Fruit fly (Drosophila melanogaster) whole organism, wandering third instar larva: ENCODE data around the gene TFAM.

Experiments used
- CG32264 ChIP-seq: fragments of 200-800 bp; sonication (Bioruptor generic); optimal IDR thresholded peaks from 2 replicates; lab custom pipeline; 2016; ENCODE audit warnings: missing biosample characterization, missing genetic modification characterization
- dl ChIP-seq, 2 experiments: fragments of 175-275, 200-275 bp in 1 of 2; fragments of 200-275 bp in 1 of 2; sonication (Bioruptor generic); optimal IDR thresholded peaks; lab custom pipeline; 2018; ENCODE audit warnings: mild to moderate bottlenecking in 2 of 2, missing biosample characterization in 2 of 2, missing genetic modification characterization in 2 of 2, moderate library complexity in 2 of 2; ENCODE audit not compliant: partially characterized antibody in 2 of 2, insufficient read depth in 1 of 2
- fru ChIP-seq: fragments of 200-800 bp; sonication (Bioruptor generic); optimal IDR thresholded peaks from 3 replicates; lab custom pipeline; 2016; ENCODE audit warnings: missing biosample characterization, mild to moderate bottlenecking, missing genetic modification characterization
- pan ChIP-seq: fragments of >200 bp; optimal IDR thresholded peaks from 2 replicates; lab custom pipeline; 2017
- rgr ChIP-seq: fragments of 200-800 bp; sonication (Bioruptor generic); optimal IDR thresholded peaks from 3 replicates; lab custom pipeline; 2016; ENCODE audit warnings: missing biosample characterization, mild to moderate bottlenecking, missing genetic modification characterization

DNA sequence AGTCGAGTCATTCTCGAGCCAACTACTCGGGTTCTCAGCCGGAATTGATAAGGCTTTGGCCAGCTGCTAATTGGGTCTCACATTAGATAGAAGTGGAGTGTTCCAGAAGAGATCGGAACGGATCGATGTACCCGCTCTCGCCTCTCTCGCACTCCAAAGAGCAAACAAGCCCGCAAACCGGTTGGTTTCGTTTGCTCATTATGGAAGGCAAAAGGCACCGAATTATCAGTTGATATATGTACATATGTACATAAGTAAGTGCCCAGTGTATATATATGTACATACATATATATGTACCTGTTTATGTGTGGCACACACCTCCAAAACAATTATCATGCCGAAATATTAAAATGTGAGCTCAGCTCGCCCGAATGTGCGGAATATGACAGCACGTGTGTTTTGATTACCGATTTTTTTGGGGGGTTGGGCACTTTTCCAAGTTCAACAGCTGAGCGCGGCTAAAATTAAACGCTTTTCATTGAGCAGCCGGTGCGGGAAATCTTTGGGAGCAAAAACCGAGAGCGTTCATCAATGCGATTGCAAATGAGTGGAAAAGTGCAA, 21.0 kb downstream of the TFAM start:
- TF ChIP-seq dl (GFP tag; optimal IDR thresholded peaks at IDR 0.05; lab: Kevin White, UChicago; ENCODE audit: insufficient read depth in 1 of 2, partially characterized antibody in 2 of 2) (no peak), fru (no peak), pan (lab: Kevin White, UChicago) (no peak), CG32264 (GFP tag; lab: Kevin White, UChicago) (no peak), rgr (no peak)
